Worm (Caenorhabditis elegans) whole organism, late embryonic: Measurements from ENCODE around the gene T05H10.4.

Source experiments
- lim-6 ChIP-seq: sonication (generic microtip); optimal IDR thresholded peaks from 2 replicates; lab custom pipeline; 2016; ENCODE audit warnings: missing genetic modification characterization, missing compliant biosample characterization
- nfya-1 ChIP-seq: sonication (generic microtip); optimal IDR thresholded peaks from 2 replicates; lab custom pipeline; 2017; ENCODE audit warnings: missing genetic modification characterization, mild to moderate bottlenecking, missing compliant biosample characterization, antibody characterized with exemption, moderate library complexity
- nhr-11 ChIP-seq: fragments of 150-350 bp; optimal IDR thresholded peaks from 2 replicates; lab custom pipeline; 2014; ENCODE audit warnings: missing biosample characterization, missing genetic modification characterization
- unc-55 ChIP-seq: sonication (generic microtip); optimal IDR thresholded peaks from 2 replicates; lab custom pipeline; 2017; ENCODE audit warnings: missing biosample characterization, missing genetic modification reagents, missing genetic modification characterization
- unc-86 ChIP-seq: sonication (generic microtip); optimal IDR thresholded peaks from 2 replicates; lab custom pipeline; 2016; ENCODE audit warnings: missing genetic modification characterization, missing compliant biosample characterization

DNA sequence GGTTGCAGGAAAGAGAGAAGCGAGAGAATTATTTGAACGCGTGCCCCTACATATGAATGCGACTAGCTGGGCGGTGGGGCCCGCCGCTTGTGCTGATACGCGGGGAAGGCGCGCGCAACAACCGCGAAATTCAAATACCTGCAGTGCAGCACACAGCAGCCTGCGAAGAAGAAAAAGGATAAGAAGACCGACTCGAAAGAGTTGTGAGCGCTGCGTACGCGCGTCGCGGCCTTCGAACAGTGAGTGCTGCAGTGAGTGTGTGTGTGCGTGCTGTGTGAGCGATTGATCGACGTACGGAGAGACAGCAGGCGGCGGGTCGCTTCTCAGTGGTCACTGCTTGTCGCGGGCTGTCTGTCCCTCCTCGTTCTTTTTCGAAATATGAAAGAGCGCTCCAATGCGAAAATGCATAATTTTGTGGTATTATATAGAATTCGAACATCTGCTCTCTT is 24.7 kb upstream of the T05H10.4 start:
- TF ChIP-seq unc-55 (GFP tag; lab: Kevin White, UChicago) = peak; percentile 63
- peak; percentile 45 for TF ChIP-seq lim-6 (tag; lab: Kevin White, UChicago)
- TF ChIP-seq nhr-11 = no peak
- TF ChIP-seq unc-86 = peak; percentile 29
- peak; percentile 90 for TF ChIP-seq nfya-1 (tag; lab: Kevin White, UChicago)
